Worm (Caenorhabditis elegans): ENCODE data around the gene srg-64.

Gene srg-64

ce11 chrX:15741852-15742251, 1.4 kb upstream of the srg-64 start:
- peak; percentile 84 for TF ChIP-seq cog-1 (tag; optimal IDR thresholded peaks at IDR 0.05)
- TF ChIP-seq med-1 (GFP tag; optimal IDR thresholded peaks at IDR 0.05; ENCODE audit: insufficient read depth), result peak; percentile 68
- TF ChIP-seq klf-2 (GFP tag; conservative IDR thresholded peaks at IDR 0.05), result peak; percentile 92
- TF ChIP-seq ref-1 (GFP tag; conservative IDR thresholded peaks at IDR 0.05), result peak; percentile 88
- TF ChIP-seq ztf-23 (GFP tag; IDR thresholded peaks at IDR 0.05), result peak; percentile 95
- TF ChIP-seq flt-1 (GFP tag; IDR thresholded peaks at IDR 0.05), result peak; percentile 96
- TF ChIP-seq tab-1 (GFP tag; IDR thresholded peaks at IDR 0.05), result peak; percentile 96
- TF ChIP-seq ztf-29 (GFP tag; IDR thresholded peaks at IDR 0.05), result peak; percentile 88
- peak; percentile 91 for TF ChIP-seq T22C8.4 (GFP tag; IDR thresholded peaks at IDR 0.05)

DNA sequence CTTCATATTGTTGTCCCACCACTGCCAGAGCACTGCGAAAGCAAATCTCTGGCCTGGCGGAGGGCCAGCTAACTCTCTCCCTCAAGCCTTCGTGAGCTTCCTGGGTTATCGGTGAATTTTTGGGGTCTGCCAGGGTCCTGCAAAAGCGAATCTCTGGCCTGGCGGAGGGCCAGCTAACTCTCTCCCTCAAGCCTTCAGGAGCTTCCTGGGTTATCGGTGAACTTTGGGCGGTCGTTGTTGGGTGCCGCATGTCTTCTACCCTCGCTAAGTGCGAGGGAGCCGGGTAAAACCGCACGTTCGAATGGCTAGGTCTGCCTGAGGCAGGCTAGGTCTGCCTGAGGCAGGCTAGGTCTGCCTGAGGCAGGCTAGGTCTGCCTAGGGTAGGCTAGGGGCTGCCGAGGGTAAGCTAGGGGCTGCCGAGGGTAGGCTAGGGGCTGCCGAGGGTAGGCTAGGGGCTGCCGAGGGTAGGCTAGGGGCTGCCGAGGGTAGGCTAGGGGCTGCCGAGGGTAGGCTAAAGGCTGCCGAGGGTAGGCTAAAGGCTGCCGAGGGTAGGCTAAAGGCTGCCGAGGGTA, 1.9 kb downstream of the srg-64 start:
- peak; percentile 29; the same call in 1 of the 2 replicates for TF ChIP-seq T22C8.4 (GFP tag; IDR thresholded peaks at IDR 0.05)
- peak; percentile 23; the same call in 1 of the 2 replicates for TF ChIP-seq flt-1 (GFP tag; IDR thresholded peaks at IDR 0.05)

ce11 chrX:15736419-15736818, 4.0 kb downstream of the srg-64 start:
- TF ChIP-seq cog-1 (tag; optimal IDR thresholded peaks at IDR 0.05), result no peak
- 0 out of 2 replicates have a peak, but pooled peaks have one; percentile 36 for TF ChIP-seq ztf-23 (GFP tag; IDR thresholded peaks at IDR 0.05)
- TF ChIP-seq T22C8.4 (GFP tag; IDR thresholded peaks at IDR 0.05), result peak; percentile 90

ce11 chrX:15731668-15732067, 8.8 kb downstream of the srg-64 start, which contains the start of gene lin-15A:
lin-15A (plus strand) TSS chrX:15731968.
- TF ChIP-seq flt-1 (GFP tag; IDR thresholded peaks at IDR 0.05) (no peak), cog-1 (tag; optimal IDR thresholded peaks at IDR 0.05) (no peak), tab-1 (GFP tag; IDR thresholded peaks at IDR 0.05) (no peak), ref-1 (GFP tag; conservative IDR thresholded peaks at IDR 0.05) (no peak), ztf-29 (GFP tag; IDR thresholded peaks at IDR 0.05) (no peak), med-1 (GFP tag; optimal IDR thresholded peaks at IDR 0.05; ENCODE audit: insufficient read depth) (no peak), T22C8.4 (GFP tag; IDR thresholded peaks at IDR 0.05) (no peak)

DNA sequence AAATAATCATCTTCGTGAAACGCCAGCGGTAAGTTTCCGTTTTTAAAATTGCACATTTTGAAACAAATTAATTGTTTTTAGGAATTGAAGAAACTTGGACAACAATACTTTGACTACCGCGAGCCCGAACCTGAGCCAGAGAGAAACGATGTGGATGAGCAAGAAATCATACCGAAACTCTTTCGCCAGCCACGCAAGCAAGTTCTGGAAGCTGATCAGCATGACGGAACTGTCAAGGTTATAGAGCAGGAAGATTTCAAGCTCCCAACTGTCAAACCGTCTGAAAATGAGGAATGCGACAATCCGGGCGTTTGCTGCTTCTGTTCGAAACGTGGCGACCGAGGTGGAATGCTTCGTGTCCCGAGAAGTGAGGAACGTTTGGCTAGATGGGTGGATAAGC, 10.1 kb downstream of the srg-64 start:
- no peak for TF ChIP-seq cog-1 (tag; optimal IDR thresholded peaks at IDR 0.05)
- TF ChIP-seq klf-2 (GFP tag; conservative IDR thresholded peaks at IDR 0.05), result no peak
- TF ChIP-seq flt-1 (GFP tag; IDR thresholded peaks at IDR 0.05), result no peak
- TF ChIP-seq ref-1 (GFP tag; conservative IDR thresholded peaks at IDR 0.05), result no peak
- TF ChIP-seq med-1 (GFP tag; optimal IDR thresholded peaks at IDR 0.05; ENCODE audit: insufficient read depth), result no peak
- no peak for TF ChIP-seq tab-1 (GFP tag; IDR thresholded peaks at IDR 0.05)
- TF ChIP-seq ztf-23 (GFP tag; IDR thresholded peaks at IDR 0.05), result no peak
- no peak for TF ChIP-seq T22C8.4 (GFP tag; IDR thresholded peaks at IDR 0.05)
- TF ChIP-seq ztf-29 (GFP tag; IDR thresholded peaks at IDR 0.05), result no peak

ce11 chrX:15725566-15726173, 14.8 kb downstream of the srg-64 start, which contains the start of gene lin-15B:
lin-15B (plus strand) TSS chrX:15726123.
- TF ChIP-seq cog-1 (tag; optimal IDR thresholded peaks at IDR 0.05) (no peak), T22C8.4 (GFP tag; IDR thresholded peaks at IDR 0.05) (0 out of 2 replicates have a peak, but pooled peaks have one; percentile 25), med-1 (GFP tag; optimal IDR thresholded peaks at IDR 0.05; ENCODE audit: insufficient read depth) (no peak), ztf-29 (GFP tag; IDR thresholded peaks at IDR 0.05) (no peak)

- TF ChIP-seq cog-1 (tag; optimal IDR thresholded peaks at IDR 0.05), result no peak
- no peak for TF ChIP-seq ztf-29 (GFP tag; IDR thresholded peaks at IDR 0.05)
- TF ChIP-seq ztf-23 (GFP tag; IDR thresholded peaks at IDR 0.05), result no peak
- TF ChIP-seq med-1 (GFP tag; optimal IDR thresholded peaks at IDR 0.05; ENCODE audit: insufficient read depth), result no peak
- TF ChIP-seq klf-2 (GFP tag; conservative IDR thresholded peaks at IDR 0.05), result no peak
- TF ChIP-seq flt-1 (GFP tag; IDR thresholded peaks at IDR 0.05), result no peak
- no peak for TF ChIP-seq tab-1 (GFP tag; IDR thresholded peaks at IDR 0.05)
- TF ChIP-seq T22C8.4 (GFP tag; IDR thresholded peaks at IDR 0.05), result no peak
- TF ChIP-seq ref-1 (GFP tag; conservative IDR thresholded peaks at IDR 0.05), result no peak
Measured at ce11 chrX:15724994-15725393, 15.4 kb downstream of the srg-64 start.

ce11 chrX:15721346-15721745, 19.1 kb downstream of the srg-64 start, which contains the start of gene ZK662.5:
ZK662.5 (plus strand) TSS chrX:15721646.
- TF ChIP-seq cog-1 (tag; optimal IDR thresholded peaks at IDR 0.05) (no peak), ztf-29 (GFP tag; IDR thresholded peaks at IDR 0.05) (no peak), ref-1 (GFP tag; conservative IDR thresholded peaks at IDR 0.05) (no peak), med-1 (GFP tag; optimal IDR thresholded peaks at IDR 0.05; ENCODE audit: insufficient read depth) (no peak), ztf-23 (GFP tag; IDR thresholded peaks at IDR 0.05) (no peak), klf-2 (GFP tag; conservative IDR thresholded peaks at IDR 0.05) (no peak), T22C8.4 (GFP tag; IDR thresholded peaks at IDR 0.05) (no peak), flt-1 (GFP tag; IDR thresholded peaks at IDR 0.05) (no peak), tab-1 (GFP tag; IDR thresholded peaks at IDR 0.05) (no peak)

ce11 chrX:15718325-15718724, 22.1 kb downstream of the srg-64 start, which contains the start of gene ZK662.6:
ZK662.6 (plus strand) TSS chrX:15718625.
- TF ChIP-seq ref-1 (GFP tag; conservative IDR thresholded peaks at IDR 0.05), result no peak
- no peak for TF ChIP-seq med-1 (GFP tag; optimal IDR thresholded peaks at IDR 0.05; ENCODE audit: insufficient read depth)
- no peak for TF ChIP-seq flt-1 (GFP tag; IDR thresholded peaks at IDR 0.05)
- TF ChIP-seq T22C8.4 (GFP tag; IDR thresholded peaks at IDR 0.05), result no peak
- no peak for TF ChIP-seq klf-2 (GFP tag; conservative IDR thresholded peaks at IDR 0.05)
- TF ChIP-seq tab-1 (GFP tag; IDR thresholded peaks at IDR 0.05), result no peak
- TF ChIP-seq ztf-23 (GFP tag; IDR thresholded peaks at IDR 0.05), result no peak
- no peak for TF ChIP-seq ztf-29 (GFP tag; IDR thresholded peaks at IDR 0.05)
- TF ChIP-seq cog-1 (tag; optimal IDR thresholded peaks at IDR 0.05), result no peak

ce11 chrX:15716971-15717370, 23.5 kb downstream of the srg-64 start:
- TF ChIP-seq ref-1 (GFP tag; conservative IDR thresholded peaks at IDR 0.05), result no peak
- no peak for TF ChIP-seq ztf-29 (GFP tag; IDR thresholded peaks at IDR 0.05)
- TF ChIP-seq ztf-23 (GFP tag; IDR thresholded peaks at IDR 0.05), result no peak
- no peak for TF ChIP-seq med-1 (GFP tag; optimal IDR thresholded peaks at IDR 0.05; ENCODE audit: insufficient read depth)
- no peak for TF ChIP-seq cog-1 (tag; optimal IDR thresholded peaks at IDR 0.05)
- TF ChIP-seq klf-2 (GFP tag; conservative IDR thresholded peaks at IDR 0.05), result no peak
- no peak for TF ChIP-seq tab-1 (GFP tag; IDR thresholded peaks at IDR 0.05)
- no peak for TF ChIP-seq T22C8.4 (GFP tag; IDR thresholded peaks at IDR 0.05)
- no peak for TF ChIP-seq flt-1 (GFP tag; IDR thresholded peaks at IDR 0.05)
